Fruit fly (Drosophila melanogaster): ENCODE measurements around the gene Adar.

DNA sequence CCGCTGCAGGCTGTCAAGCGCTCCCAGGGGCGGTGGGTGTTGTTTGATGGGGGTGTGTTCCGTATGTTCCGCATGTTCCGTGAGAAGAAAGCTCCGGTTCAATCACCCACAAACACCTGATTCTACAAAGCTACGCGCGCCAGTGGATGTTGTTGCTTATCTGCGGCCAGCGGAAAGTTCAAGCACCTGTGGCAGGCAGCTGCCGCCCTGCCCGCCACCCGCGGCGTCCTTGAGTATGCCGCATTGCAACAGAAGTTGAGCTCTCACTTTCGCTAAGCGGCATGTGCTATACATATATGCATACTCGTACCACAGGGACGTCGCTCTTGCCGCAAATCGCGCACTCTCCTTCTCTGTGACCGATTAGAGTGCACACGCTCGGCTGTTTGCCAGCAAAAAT lies 54.6 kb downstream of the Adar start:
- TF ChIP-seq CG3919 (GFP tag; optimal IDR thresholded peaks at IDR 0.05) (no peak), CG11294 (GFP tag; IDR thresholded peaks at IDR 0.05) (no peak), achi (GFP tag; optimal IDR thresholded peaks at IDR 0.05) (no peak), dsx (GFP tag; optimal IDR thresholded peaks at IDR 0.05; ENCODE audit: poor library complexity, severe bottlenecking) (no peak)
